Worm (Caenorhabditis elegans) whole organism, dauer: ENCODE results near the gene sco-1.

Source experiments
- unc-62 ChIP-seq: sonication (generic microtip); optimal IDR thresholded peaks from 2 replicates; lab custom pipeline; 2017; ENCODE audit warnings: missing biosample characterization, missing genetic modification reagents, missing genetic modification characterization

The sco-1 gene

DNA sequence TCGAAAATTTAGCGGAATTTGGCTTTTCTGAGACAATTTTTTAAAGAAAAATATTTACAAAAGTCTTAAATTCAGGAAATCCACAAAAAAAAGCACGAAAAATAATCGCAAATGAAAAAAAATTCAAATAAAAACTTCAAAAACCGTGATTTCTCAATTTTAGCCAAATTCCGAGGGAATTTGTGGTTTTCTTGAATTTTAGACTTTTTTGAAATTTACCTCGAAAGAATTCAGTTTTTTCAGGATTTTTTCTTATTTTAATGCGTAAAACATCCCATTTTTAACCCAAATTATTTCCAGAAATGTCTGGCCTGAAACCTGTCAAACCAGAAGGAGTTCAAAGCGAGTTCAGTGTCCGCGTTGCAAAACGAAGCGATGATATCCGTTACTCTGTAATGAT lies 1.9 kb downstream of the sco-1 start, which contains the start of gene gtf-2F1:
Gene gtf-2F1 (plus strand): TSS at position 301 of the 400 bp plus-strand sequence.
- TF ChIP-seq unc-62 (GFP tag; lab: Kevin White, UChicago): no peak

DNA sequence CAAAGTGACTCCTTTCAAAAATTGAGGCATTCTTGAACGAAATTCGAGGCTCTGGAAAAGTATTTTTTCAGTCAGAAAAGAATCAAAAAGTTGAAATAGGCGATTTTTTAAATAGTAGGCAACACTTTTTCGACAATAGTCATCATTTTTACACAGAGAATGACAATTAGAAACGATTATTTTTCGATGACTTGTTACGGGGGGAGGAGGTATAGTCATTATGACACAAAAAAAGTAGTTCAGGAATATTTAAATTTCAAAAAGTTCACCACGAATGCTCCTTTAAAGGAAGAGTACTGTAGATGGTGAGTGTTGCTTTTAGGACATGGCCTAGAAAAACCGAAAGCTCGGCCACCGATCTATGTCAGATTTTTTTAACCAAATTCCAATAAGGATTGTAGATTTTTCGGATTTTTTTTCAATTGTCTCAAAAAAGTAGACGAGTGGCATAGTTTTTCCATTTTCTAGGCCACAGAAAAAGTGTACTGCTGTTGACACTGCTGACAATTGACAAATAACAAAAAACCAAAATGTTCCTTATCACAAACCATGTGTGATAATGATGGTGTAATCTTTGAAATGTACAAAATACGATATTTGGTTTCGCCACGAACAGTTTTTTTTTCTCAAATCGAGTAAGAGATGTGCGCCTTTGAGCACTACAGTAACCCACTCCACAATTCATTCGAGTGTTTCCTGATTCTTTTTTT lies 7.6 kb downstream of the sco-1 start, which contains the start of gene Y52E8A.3:
Gene Y52E8A.3 (minus strand): TSS at position 51 of the 710 bp plus-strand sequence.
- TF ChIP-seq unc-62 (GFP tag; lab: Kevin White, UChicago): no peak

DNA sequence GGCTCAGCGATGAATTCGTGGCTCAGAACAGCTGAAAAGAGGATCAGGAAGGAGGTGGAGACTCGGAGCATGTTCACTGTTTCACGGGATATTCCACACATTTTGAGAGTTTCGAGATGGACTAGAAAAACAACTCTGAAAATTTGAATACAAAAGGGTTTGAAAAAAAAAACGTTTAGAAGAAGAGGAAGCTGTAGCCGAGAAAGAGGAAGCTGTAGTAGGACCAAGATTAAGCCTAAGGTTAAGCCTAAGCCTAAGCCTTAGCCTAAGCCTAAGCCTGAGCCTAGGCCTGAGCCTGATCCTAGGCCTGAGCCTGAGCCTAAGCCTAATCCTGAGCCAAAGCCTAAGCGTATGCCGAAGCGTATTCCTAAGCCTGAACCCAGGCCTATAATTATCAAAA lies 12.7 kb downstream of the sco-1 start, which contains the start of gene plep-1:
Gene plep-1 (minus strand): TSS at position 101 of the 400 bp plus-strand sequence.
- no peak for TF ChIP-seq unc-62 (GFP tag; lab: Kevin White, UChicago)

DNA sequence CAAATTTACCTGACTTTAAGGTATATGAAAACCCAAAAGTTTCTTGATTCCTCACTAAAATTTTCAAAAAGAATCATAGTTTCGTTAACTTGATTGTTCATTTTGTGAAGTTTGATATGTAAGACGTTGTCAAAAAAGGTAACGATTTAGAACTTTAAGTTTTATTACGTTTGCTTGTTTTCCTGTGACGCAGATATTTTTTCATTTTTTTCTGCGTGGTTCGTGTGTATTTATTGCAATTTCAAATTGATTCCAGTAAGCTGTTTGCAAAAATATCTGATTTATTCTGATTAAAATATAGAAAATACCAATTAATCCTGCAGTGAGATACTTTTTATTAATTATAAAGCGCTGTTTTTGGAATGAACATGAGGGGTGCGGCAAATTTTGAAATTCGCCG lies 16.6 kb downstream of the sco-1 start, which contains the start of gene srw-40:
Gene srw-40 (minus strand): TSS at position 101 of the 400 bp plus-strand sequence.
- no peak for TF ChIP-seq unc-62 (GFP tag; lab: Kevin White, UChicago)

DNA sequence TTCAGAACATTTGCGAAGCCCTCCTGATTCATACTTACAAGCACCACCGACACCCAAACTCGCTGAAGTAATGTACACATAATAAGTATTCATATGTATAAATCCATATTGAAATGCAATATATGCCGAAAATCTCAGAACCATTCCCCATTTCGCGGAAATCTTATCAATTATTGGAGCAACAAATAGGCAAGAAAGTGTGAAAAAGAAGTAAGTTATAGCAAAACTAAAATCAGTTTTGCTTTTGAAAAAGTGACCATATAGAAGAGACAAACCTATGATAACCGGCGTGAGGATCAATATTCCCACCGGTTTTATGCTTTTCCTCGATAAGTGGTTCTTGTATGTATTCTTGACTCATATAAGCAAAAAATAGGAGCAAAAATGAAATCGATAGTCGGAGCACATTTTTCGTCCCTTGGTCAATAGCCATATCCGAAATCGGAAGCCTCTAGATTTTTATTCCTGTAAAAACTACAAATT lies 20.1 kb downstream of the sco-1 start, which contains the start of gene Y52E8A.6:
Gene Y52E8A.6 (minus strand): TSS at position 433 of the 483 bp plus-strand sequence.
- no peak for TF ChIP-seq unc-62 (GFP tag; lab: Kevin White, UChicago)

- TF ChIP-seq unc-62 (GFP tag; lab: Kevin White, UChicago): no peak
These were observed 21.0 kb downstream of the sco-1 start, which contains the start of gene Y52E8A.2 for ce11 chrII:4320455-4320854. Gene Y52E8A.2, plus strand, starts transcription at chrII:4320836.

DNA sequence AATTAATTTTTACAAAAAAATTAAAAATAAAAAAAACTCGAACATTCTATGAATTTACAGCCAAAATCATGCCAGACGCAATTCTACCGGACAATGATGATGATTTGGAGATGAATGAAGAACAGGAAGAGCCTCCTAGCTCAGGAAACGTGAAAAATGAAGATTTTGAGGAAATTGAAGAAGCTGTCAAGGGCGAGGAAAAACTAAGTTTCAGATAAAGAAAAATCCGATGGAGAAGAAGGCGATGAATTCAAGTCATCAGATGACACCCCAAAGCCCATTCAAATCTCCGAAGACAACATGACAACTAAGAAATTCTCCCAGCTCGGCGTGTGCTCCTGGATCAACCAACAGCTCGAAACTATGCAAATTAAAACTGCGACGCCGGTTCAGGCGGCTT lies 22.3 kb downstream of the sco-1 start, which contains the start of gene Y52E8A.1:
Gene Y52E8A.1 (plus strand): TSS at position 301 of the 400 bp plus-strand sequence.
- no peak for TF ChIP-seq unc-62 (GFP tag; lab: Kevin White, UChicago)

DNA sequence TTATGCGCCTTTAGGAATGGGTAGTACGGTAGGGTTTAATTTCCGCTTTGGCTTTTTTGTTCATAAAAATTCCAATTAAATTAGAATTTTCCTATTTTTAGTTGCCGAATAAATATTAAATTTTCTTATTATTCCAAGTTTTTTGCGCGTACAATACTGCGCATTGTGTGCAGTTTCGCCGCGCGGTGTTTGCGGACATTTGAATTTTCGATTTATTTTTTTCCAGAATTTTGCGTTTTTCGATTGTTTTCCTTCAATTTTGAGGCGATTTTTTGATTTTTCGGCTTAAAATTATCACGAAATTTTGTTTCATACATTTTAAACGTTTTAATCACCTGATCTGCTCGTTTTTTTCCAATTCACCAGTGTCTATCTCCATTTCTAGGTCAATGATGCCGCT lies 23.4 kb downstream of the sco-1 start, which contains the start of gene H20J04.6:
Gene H20J04.6 (plus strand): TSS at position 386 of the 400 bp plus-strand sequence.
- no peak for TF ChIP-seq unc-62 (GFP tag; lab: Kevin White, UChicago)

DNA sequence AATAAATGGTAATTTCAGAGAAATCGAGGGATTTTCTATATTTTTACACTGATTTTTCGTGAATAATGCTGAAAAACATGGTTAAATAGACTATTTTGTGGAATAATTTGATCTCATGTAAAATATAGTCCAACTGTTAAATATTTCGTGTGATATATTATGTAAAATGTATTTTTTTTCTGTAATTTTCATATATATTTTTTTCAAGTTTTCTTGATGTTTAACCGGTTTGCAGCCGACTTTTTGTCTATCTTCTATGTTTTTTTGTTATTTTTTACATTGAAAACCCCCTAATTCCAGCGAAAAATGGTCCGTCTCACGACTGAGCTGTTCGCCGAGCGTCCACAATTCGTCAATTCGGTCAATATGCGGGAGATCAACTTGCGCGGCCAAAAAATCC lies 24.6 kb downstream of the sco-1 start, which contains the start of gene mog-2:
Gene mog-2 (plus strand): TSS at position 301 of the 400 bp plus-strand sequence.
- TF ChIP-seq unc-62 (GFP tag; lab: Kevin White, UChicago): no peak

ce11 chrII:4326420-4326819 lies 27.0 kb downstream of the sco-1 start, which contains the start of gene pfd-2:
Gene pfd-2, plus strand, starts transcription at chrII:4326720.
- TF ChIP-seq unc-62 (GFP tag; lab: Kevin White, UChicago): no peak

ce11 chrII:4328716-4329115 lies 29.3 kb downstream of the sco-1 start, which contains the start of gene H20J04.4:
Gene H20J04.4, plus strand, starts transcription at chrII:4329016.
- TF ChIP-seq unc-62 (GFP tag; lab: Kevin White, UChicago): no peak

DNA sequence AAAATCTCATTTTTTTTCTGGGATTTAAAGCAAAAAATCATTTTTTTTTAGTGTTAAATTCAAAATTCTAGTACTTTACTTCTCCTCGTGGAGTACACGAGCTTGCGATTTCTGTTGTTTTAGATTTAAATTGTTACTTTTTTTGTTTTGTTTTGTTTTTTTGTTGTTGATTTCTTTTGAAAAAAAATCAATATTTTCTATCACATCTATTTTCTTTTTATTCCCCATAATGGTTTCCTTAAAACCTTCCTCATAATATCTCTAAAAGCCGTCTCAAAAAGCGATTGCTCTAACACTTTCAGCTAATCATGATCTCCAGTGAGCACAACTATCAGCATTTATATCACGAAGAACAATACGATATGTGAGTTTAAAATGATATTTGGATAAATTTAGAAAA lies 35.0 kb downstream of the sco-1 start, which contains the start of gene madf-3:
Gene madf-3 (plus strand): TSS at position 301 of the 400 bp plus-strand sequence.
- TF ChIP-seq unc-62 (GFP tag; lab: Kevin White, UChicago): no peak

ce11 chrII:4337731-4338130 lies 38.3 kb downstream of the sco-1 start:
- no peak for TF ChIP-seq unc-62 (GFP tag; lab: Kevin White, UChicago)

ce11 chrII:4339882-4340281 lies 40.4 kb downstream of the sco-1 start, which contains the start of gene athp-2:
Gene athp-2, plus strand, starts transcription at chrII:4340182.
- no peak for TF ChIP-seq unc-62 (GFP tag; lab: Kevin White, UChicago)

DNA sequence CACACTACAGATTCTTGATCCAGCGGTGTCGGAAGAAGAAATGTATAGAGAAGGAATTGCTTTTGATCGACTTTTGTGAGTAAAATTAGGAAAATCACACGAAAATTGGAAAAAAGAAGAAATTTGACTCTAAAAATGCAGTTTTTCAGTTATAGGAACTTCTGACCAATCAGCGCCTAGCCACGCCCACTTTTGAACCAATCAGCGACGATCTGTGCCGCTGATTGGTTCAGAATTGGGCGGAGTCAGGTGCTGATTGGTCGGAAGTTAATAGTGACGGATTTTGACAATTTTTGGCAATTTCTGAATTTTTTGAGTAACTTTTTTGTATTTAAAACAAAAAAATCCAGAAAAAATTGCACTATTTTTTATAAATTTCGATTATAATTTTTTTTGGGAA lies 42.0 kb downstream of the sco-1 start:
- no peak for TF ChIP-seq unc-62 (GFP tag; lab: Kevin White, UChicago)

- no peak for TF ChIP-seq unc-62 (GFP tag; lab: Kevin White, UChicago)
These were observed 44.9 kb downstream of the sco-1 start for ce11 chrII:4344317-4344716.
